Worm (Caenorhabditis elegans) whole organism, L1 larva: Measurements from ENCODE around the gene col-39.

Experiments
- F16B12.6 ChIP-seq: fragments of 150-350 bp; optimal IDR thresholded peaks from 2 replicates; lab custom pipeline; 2014; ENCODE audit warnings: missing biosample characterization, missing genetic modification characterization
- aha-1 ChIP-seq: fragments of 150-350 bp; optimal IDR thresholded peaks from 2 replicates; lab custom pipeline; 2014; ENCODE audit warnings: missing biosample characterization, missing genetic modification characterization
- aly-2 ChIP-seq: fragments of 150-350 bp; optimal IDR thresholded peaks from 2 replicates; lab custom pipeline; 2014; ENCODE audit warnings: missing biosample characterization, missing genetic modification characterization
- blmp-1 ChIP-seq: fragments of 150-350 bp; optimal IDR thresholded peaks from 2 replicates; lab custom pipeline; 2014; ENCODE audit warnings: missing biosample characterization, missing genetic modification characterization
- ceh-63 ChIP-seq: fragments of 200-800 bp; sonication (Bioruptor generic); optimal IDR thresholded peaks from 2 replicates; lab custom pipeline; 2018; ENCODE audit warnings: mild to moderate bottlenecking, missing genetic modification characterization, missing compliant biosample characterization
- ceh-8 ChIP-seq: fragments of 200-800 bp; sonication (Bioruptor generic); optimal IDR thresholded peaks from 2 replicates; lab custom pipeline; 2018; ENCODE audit warnings: mild to moderate bottlenecking, missing genetic modification characterization, moderate library complexity, missing compliant biosample characterization
- egl-13 ChIP-seq: sonication (generic microtip); optimal IDR thresholded peaks from 2 replicates; lab custom pipeline; 2016; ENCODE audit warnings: missing genotype, missing genetic modification reagents, missing genetic modification characterization, missing compliant biosample characterization
- elt-2 ChIP-seq: sonication (generic microtip); optimal IDR thresholded peaks from 2 replicates; lab custom pipeline; 2016; ENCODE audit warnings: missing genetic modification characterization, mild to moderate bottlenecking, inconsistent platforms, missing compliant biosample characterization, missing genetic modification reagents
- elt-3 ChIP-seq, 6 experiments: fragments of 150-350 bp in 1 of 6; sonication (generic microtip); optimal IDR thresholded peaks; 2 replicates each; lab custom pipeline; 2017 to 2018; ENCODE audit warnings: missing biosample characterization in 6 of 6, missing genetic modification characterization in 6 of 6, inconsistent platforms in 1 of 6
- fkh-4 ChIP-seq: sonication (generic microtip); optimal IDR thresholded peaks from 2 replicates; lab custom pipeline; 2016; ENCODE audit warnings: missing compliant biosample characterization, missing genetic modification characterization, borderline replicate concordance
- fos-1 ChIP-seq: fragments of 150-350 bp; optimal IDR thresholded peaks from 2 replicates; lab custom pipeline; 2014; ENCODE audit warnings: missing biosample characterization, missing genetic modification characterization
- grh-1 ChIP-seq: fragments of 200-800 bp; sonication (Bioruptor generic); IDR thresholded peaks from 2 replicates; pipeline ENCODE4 v1.3.6; 2022; ENCODE audit warnings: missing genetic modification reagents, missing genetic modification characterization, missing compliant biosample characterization
- hpl-2 ChIP-seq: fragments of 150-350 bp; optimal IDR thresholded peaks from 2 replicates; lab custom pipeline; 2014; ENCODE audit warnings: missing biosample characterization, missing genetic modification reagents, missing genetic modification characterization
- jun-1 ChIP-seq: fragments of 150-350 bp; optimal IDR thresholded peaks from 2 replicates; lab custom pipeline; 2014; ENCODE audit warnings: missing biosample characterization, missing genetic modification reagents, missing genetic modification characterization
- lin-14 ChIP-seq: fragments of 200-800 bp; sonication (Bioruptor generic); optimal IDR thresholded peaks from 2 replicates; lab custom pipeline; 2018; ENCODE audit warnings: mild to moderate bottlenecking, missing genetic modification characterization, moderate library complexity, missing compliant biosample characterization
- mdl-1 ChIP-seq, 2 experiments: fragments of 150-350 bp; optimal IDR thresholded peaks; 2 replicates each; lab custom pipeline; 2014 to 2017; ENCODE audit warnings: missing biosample characterization in 2 of 2, missing genetic modification characterization in 2 of 2, inconsistent platforms in 1 of 2
- mep-1 ChIP-seq: fragments of 150-350 bp; optimal IDR thresholded peaks from 2 replicates; lab custom pipeline; 2014; ENCODE audit warnings: missing biosample characterization, missing genetic modification characterization
- nhr-11 ChIP-seq: fragments of 150-350 bp; optimal IDR thresholded peaks from 2 replicates; lab custom pipeline; 2014; ENCODE audit warnings: missing biosample characterization, missing genetic modification characterization
- nhr-12 ChIP-seq: sonication (generic microtip); optimal IDR thresholded peaks from 2 replicates; lab custom pipeline; 2017; ENCODE audit warnings: missing biosample characterization, missing genetic modification characterization
- nhr-20 ChIP-seq: sonication (generic microtip); optimal IDR thresholded peaks from 2 replicates; lab custom pipeline; 2016; ENCODE audit warnings: mild to moderate bottlenecking, missing genetic modification characterization, missing compliant biosample characterization
- nhr-237 ChIP-seq: fragments of 150-350 bp; optimal IDR thresholded peaks from 2 replicates; lab custom pipeline; 2014; ENCODE audit warnings: missing biosample characterization, missing genetic modification characterization
- nhr-47 ChIP-seq: sonication (generic microtip); optimal IDR thresholded peaks from 2 replicates; lab custom pipeline; 2016; ENCODE audit warnings: mild to moderate bottlenecking, missing genetic modification characterization, moderate library complexity, missing compliant biosample characterization
- nhr-71 ChIP-seq: sonication (generic microtip); optimal IDR thresholded peaks from 2 replicates; lab custom pipeline; 2016; ENCODE audit warnings: mild to moderate bottlenecking, missing genetic modification characterization, moderate library complexity, missing compliant biosample characterization
- nhr-84 ChIP-seq: sonication (generic microtip); optimal IDR thresholded peaks from 2 replicates; lab custom pipeline; 2017; ENCODE audit warnings: missing biosample characterization, missing genetic modification characterization
- nhr-85 ChIP-seq: sonication (generic microtip); peaks from one replicate; lab custom pipeline; 2016; ENCODE audit warnings: missing genetic modification characterization, inconsistent platforms, missing compliant biosample characterization
- pag-3 ChIP-seq: sonication (generic microtip); optimal IDR thresholded peaks from 2 replicates; lab custom pipeline; 2017; ENCODE audit warnings: missing genetic modification characterization, mild to moderate bottlenecking, missing compliant biosample characterization, antibody characterized with exemption, borderline replicate concordance; ENCODE audit not compliant: insufficient read depth
- pax-3 ChIP-seq: fragments of 200-800 bp; sonication (Bioruptor generic); optimal IDR thresholded peaks from 2 replicates; lab custom pipeline; 2018; ENCODE audit warnings: mild to moderate bottlenecking, missing genetic modification characterization, moderate library complexity, missing compliant biosample characterization
- pqm-1 ChIP-seq: sonication (generic microtip); optimal IDR thresholded peaks from 3 replicates; lab custom pipeline; 2017; ENCODE audit warnings: missing biosample characterization, missing genetic modification characterization
- rnt-1 ChIP-seq: sonication (generic microtip); optimal IDR thresholded peaks from 2 replicates; lab custom pipeline; 2016; ENCODE audit warnings: mild to moderate bottlenecking, missing genetic modification characterization, moderate library complexity, missing compliant biosample characterization
- snu-23 ChIP-seq: sonication (generic microtip); optimal IDR thresholded peaks from 2 replicates; lab custom pipeline; 2016; ENCODE audit warnings: missing genetic modification characterization, missing compliant biosample characterization
- sup-37 ChIP-seq: fragments of 200-800 bp; sonication (Bioruptor generic); optimal IDR thresholded peaks from 2 replicates; lab custom pipeline; 2018; ENCODE audit warnings: mild to moderate bottlenecking, missing genetic modification characterization, missing compliant biosample characterization
- swsn-7 ChIP-seq: sonication (generic microtip); optimal IDR thresholded peaks from 2 replicates; lab custom pipeline; 2016; ENCODE audit warnings: missing genetic modification characterization, missing compliant biosample characterization
- tbx-2 ChIP-seq: sonication (generic microtip); optimal IDR thresholded peaks from 2 replicates; lab custom pipeline; 2016; ENCODE audit warnings: missing genetic modification characterization, missing compliant biosample characterization
- tlp-1 ChIP-seq: fragments of 150-350 bp; optimal IDR thresholded peaks from 2 replicates; lab custom pipeline; 2014; ENCODE audit warnings: missing biosample characterization, missing genetic modification characterization
- unc-30 ChIP-seq: sonication (generic microtip); optimal IDR thresholded peaks from 2 replicates; lab custom pipeline; 2017; ENCODE audit warnings: missing biosample characterization, missing genetic modification characterization
- vab-15 ChIP-seq: sonication (generic microtip); optimal IDR thresholded peaks from 2 replicates; lab custom pipeline; 2017; ENCODE audit warnings: missing genotype, mild to moderate bottlenecking, missing genetic modification characterization, missing compliant biosample characterization
- zag-1 ChIP-seq: fragments of 150-350 bp; optimal IDR thresholded peaks from 2 replicates; lab custom pipeline; 2014; ENCODE audit warnings: missing biosample characterization, missing genetic modification characterization
- ztf-11 ChIP-seq, 2 experiments: sonication (generic microtip); optimal IDR thresholded peaks; 2 replicates each; lab custom pipeline; 2016 to 2017; ENCODE audit warnings: missing genetic modification characterization in 2 of 2, missing biosample characterization in 1 of 2, missing compliant biosample characterization in 1 of 2

col-39 gene

DNA sequence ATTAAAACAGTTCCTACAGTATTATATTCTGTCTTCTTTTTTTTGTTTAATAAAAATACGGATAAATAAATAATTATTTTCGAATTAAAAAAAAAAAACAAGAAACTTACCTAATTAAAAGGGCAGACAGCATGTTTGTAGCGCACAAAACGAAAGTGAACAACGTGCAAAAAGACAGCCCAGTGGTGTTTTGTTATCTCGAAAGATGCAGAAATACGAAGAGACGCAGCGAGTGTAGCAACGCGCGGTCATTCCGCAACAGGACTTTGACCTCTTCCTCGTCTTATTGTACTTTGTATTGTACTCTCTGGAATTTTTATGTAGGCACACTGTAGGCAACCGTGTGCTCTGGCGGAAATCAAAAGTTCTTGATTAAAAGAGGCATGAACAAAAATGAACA, 11.1 kb upstream of the col-39 start, which contains the start of gene gbh-1:
TSS of gene gbh-1 (minus strand) at position 149 of the 400 bp plus-strand sequence.
- TF ChIP-seq elt-3 (tag; optimal IDR thresholded peaks at IDR 0.05; lab: Kevin White, UChicago), result no peak
- peak; percentile 26 for TF ChIP-seq elt-2
- no peak for TF ChIP-seq nhr-84 (tag; lab: Kevin White, UChicago)
- no peak for TF ChIP-seq nhr-11 (tag; lab: Kevin White, UChicago)
- TF ChIP-seq blmp-1 (tag; lab: Kevin White, UChicago), result peak; percentile 70
- no peak for TF ChIP-seq ceh-8
- TF ChIP-seq fkh-4 (tag; lab: Kevin White, UChicago), result no peak

DNA sequence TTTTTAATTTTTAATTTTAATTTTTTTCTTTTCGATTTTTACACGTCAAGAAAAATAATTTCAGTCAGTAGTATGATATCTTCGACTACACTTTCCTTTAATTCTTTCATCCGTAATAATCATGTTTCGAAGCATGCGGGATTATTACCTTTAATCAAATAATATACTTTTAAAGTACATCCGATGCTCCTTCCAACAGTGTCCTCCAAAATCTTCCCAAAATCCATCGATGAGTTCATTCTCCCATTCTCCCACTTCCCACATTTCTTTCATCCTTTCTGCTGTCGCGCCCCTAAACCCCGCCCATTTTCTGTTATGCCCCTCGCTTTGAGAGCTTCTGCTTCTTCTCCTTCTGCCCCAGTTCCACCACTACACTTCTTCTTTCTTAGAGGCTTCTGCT, 10.0 kb upstream of the col-39 start, which contains the start of gene lgc-57:
TSS of gene lgc-57 (plus strand) at position 301 of the 400 bp plus-strand sequence.
- no peak for TF ChIP-seq mep-1 (tag; lab: Kevin White, UChicago)
- TF ChIP-seq nhr-47, result no peak
- TF ChIP-seq F16B12.6 (tag; lab: Kevin White, UChicago), result no peak
- no peak for TF ChIP-seq nhr-71 (tag; lab: Kevin White, UChicago)
- TF ChIP-seq swsn-7 (tag; lab: Kevin White, UChicago), result no peak
- TF ChIP-seq snu-23 (GFP tag; lab: Kevin White, UChicago), result no peak
- no peak for TF ChIP-seq zag-1 (tag; lab: Kevin White, UChicago)
- TF ChIP-seq rnt-1 (tag; lab: Kevin White, UChicago), result no peak
- TF ChIP-seq nhr-12 (tag; lab: Kevin White, UChicago), result no peak
- TF ChIP-seq unc-30 (tag; lab: Kevin White, UChicago), result no peak
- no peak for TF ChIP-seq nhr-85 (tag; lab: Kevin White, UChicago)
- TF ChIP-seq hpl-2, result no peak
- no peak for TF ChIP-seq nhr-237
- no peak for TF ChIP-seq tbx-2 (tag; lab: Kevin White, UChicago)
- no peak for TF ChIP-seq egl-13 (tag; lab: Kevin White, UChicago)

DNA sequence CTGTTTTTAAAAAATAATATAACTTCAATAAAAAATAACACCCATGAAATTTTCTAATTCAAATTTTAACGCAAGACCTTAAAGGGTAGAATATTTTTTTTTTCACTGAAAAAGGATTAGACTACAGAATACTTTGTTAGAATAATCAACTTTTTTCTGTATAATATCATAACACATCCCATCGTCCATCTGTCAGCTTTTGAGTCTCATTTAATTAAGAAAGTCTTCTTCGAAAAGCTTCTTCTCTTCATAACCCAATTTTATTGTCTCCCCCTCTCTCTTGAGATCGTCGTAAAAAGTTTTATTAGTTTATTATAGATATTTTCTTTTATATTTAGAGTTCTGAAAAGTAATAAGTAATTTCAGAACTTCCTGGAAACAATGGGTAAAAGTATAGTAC, 8.7 kb upstream of the col-39 start:
- TF ChIP-seq pqm-1 (tag; lab: Kevin White, UChicago), result no peak
- no peak for TF ChIP-seq ceh-63 (GFP tag; lab: Kevin White, UChicago)
- TF ChIP-seq lin-14, result peak; percentile 1
- no peak for TF ChIP-seq jun-1 (tag; lab: Kevin White, UChicago)
- no peak for TF ChIP-seq pax-3 (tag; lab: Kevin White, UChicago)

ce11 chrII:10703594-10704384, 927 bp upstream of the col-39 start, which contains the start of gene col-79:
col-79 (plus strand) TSS chrII:10703613.
- TF ChIP-seq nhr-20 (tag; lab: Kevin White, UChicago) (peak; percentile 37), ztf-11 (tag; optimal IDR thresholded peaks at IDR 0.05; lab: Kevin White, UChicago) (no peak), pag-3 (tag; lab: Kevin White, UChicago) (no peak), aha-1 (no peak), grh-1 (GFP tag; lab: Robert Waterston, UW) (no peak), nhr-84 (tag; lab: Kevin White, UChicago) (no peak), aly-2 (no peak), pqm-1 (tag; lab: Kevin White, UChicago) (no peak), elt-3 (tag; optimal IDR thresholded peaks at IDR 0.05; lab: Kevin White, UChicago) (no peak), tbx-2 (tag; lab: Kevin White, UChicago) (no peak), nhr-85 (tag; lab: Kevin White, UChicago) (peak; percentile 76), ceh-8 (no peak), sup-37 (no peak), vab-15 (no peak), mdl-1 (tag; optimal IDR thresholded peaks at IDR 0.05; lab: Kevin White, UChicago) (no peak), jun-1 (tag; lab: Kevin White, UChicago) (no peak), fos-1 (tag; lab: Kevin White, UChicago) (no peak), nhr-11 (tag; lab: Kevin White, UChicago) (no peak), snu-23 (GFP tag; lab: Kevin White, UChicago) (no peak), lin-14 (peak; percentile 26), tlp-1 (tag; lab: Kevin White, UChicago) (no peak)
